Worm (Caenorhabditis elegans): ENCODE measurements around the gene K01B6.3.

The K01B6.3 gene

ce11 chrIII:9269012-9269471 is 31.0 kb upstream of the K01B6.3 start, which contains the start of gene clip-1:
TSS of gene clip-1 (minus strand) at chrIII:9269062.
- TF ChIP-seq F13H6.1 (tag; optimal IDR thresholded peaks at IDR 0.05) (peak; percentile 8), nhr-77 (tag; optimal IDR thresholded peaks at IDR 0.05) (no peak), zag-1 (tag; optimal IDR thresholded peaks at IDR 0.05) (no peak), mab-5 (tag; optimal IDR thresholded peaks at IDR 0.05) (no peak), lin-11 (tag; optimal IDR thresholded peaks at IDR 0.05) (no peak), sma-9 (GFP tag; optimal IDR thresholded peaks at IDR 0.05) (peak; percentile 60), sma-9 (tag; optimal IDR thresholded peaks at IDR 0.05) (no peak), C34F6.9 (tag; optimal IDR thresholded peaks at IDR 0.05) (no peak), snpc-4 (tag; optimal IDR thresholded peaks at IDR 0.05) (no peak), nhr-6 (tag; optimal IDR thresholded peaks at IDR 0.05) (no peak), elt-3 (tag; optimal IDR thresholded peaks at IDR 0.05) (no peak), ama-1 (optimal IDR thresholded peaks at IDR 0.05) (no peak), alr-1 (tag; optimal IDR thresholded peaks at IDR 0.05) (no peak), unc-62 (GFP tag; optimal IDR thresholded peaks at IDR 0.05) (no peak), nhr-23 (tag; optimal IDR thresholded peaks at IDR 0.05) (no peak), blmp-1 (tag; optimal IDR thresholded peaks at IDR 0.05; ENCODE audit: insufficient read depth) (peak; percentile 56), fos-1 (tag; optimal IDR thresholded peaks at IDR 0.05) (peak; percentile 36), nhr-21 (tag; optimal IDR thresholded peaks at IDR 0.05) (peak; percentile 49), ceh-16 (tag; optimal IDR thresholded peaks at IDR 0.05) (no peak), lin-39 (tag; optimal IDR thresholded peaks at IDR 0.05) (no peak), lsy-2 (tag; optimal IDR thresholded peaks at IDR 0.05) (peak in 1 of 2 experiments; percentile 19), peb-1 (tag; optimal IDR thresholded peaks at IDR 0.05) (no peak), aly-2 (tag; optimal IDR thresholded peaks at IDR 0.05) (no peak), ztf-1 (GFP tag; conservative IDR thresholded peaks at IDR 0.05) (no peak), dmd-4 (tag; optimal IDR thresholded peaks at IDR 0.05) (no peak), sma-3 (GFP tag; optimal IDR thresholded peaks at IDR 0.05) (peak; percentile 57), elt-1 (tag; optimal IDR thresholded peaks at IDR 0.05) (no peak), R02D3.7 (tag; optimal IDR thresholded peaks at IDR 0.05) (no peak), nhr-129 (tag; optimal IDR thresholded peaks at IDR 0.05) (peak; percentile 16), nhr-237 (tag; optimal IDR thresholded peaks at IDR 0.05) (no peak), nhr-11 (tag; optimal IDR thresholded peaks at IDR 0.05) (no peak), nhr-12 (tag; optimal IDR thresholded peaks at IDR 0.05) (no peak), nhr-25 (tag; optimal IDR thresholded peaks at IDR 0.05) (peak; percentile 66), Y55F3AM.14 (GFP tag; optimal IDR thresholded peaks at IDR 0.05) (no peak), mbf-1 (tag; optimal IDR thresholded peaks at IDR 0.05) (no peak), lin-13 (GFP tag; optimal IDR thresholded peaks at IDR 0.05) (no peak), sem-4 (tag; optimal IDR thresholded peaks at IDR 0.05) (peak; percentile 60), skn-1 (tag; optimal IDR thresholded peaks at IDR 0.05) (no peak), unc-39 (tag; optimal IDR thresholded peaks at IDR 0.05) (no peak), ztf-11 (tag; optimal IDR thresholded peaks at IDR 0.05) (no peak), gmeb-1 (tag; optimal IDR thresholded peaks at IDR 0.05) (peak; percentile 38), ZK546.5 (tag; optimal IDR thresholded peaks at IDR 0.05) (no peak), unc-55 (GFP tag; optimal IDR thresholded peaks at IDR 0.05) (no peak), egl-27 (tag; optimal IDR thresholded peaks at IDR 0.05) (no peak), ceh-82 (tag; optimal IDR thresholded peaks at IDR 0.05) (no peak), mdl-1 (tag; optimal IDR thresholded peaks at IDR 0.05) (no peak), crh-2 (tag; optimal IDR thresholded peaks at IDR 0.05) (no peak), ztf-4 (tag; optimal IDR thresholded peaks at IDR 0.05) (no peak), nhr-10 (tag; optimal IDR thresholded peaks at IDR 0.05) (no peak)
